Fruit fly (Drosophila melanogaster): ENCODE data around the gene promL.
A peak's percentile ranks its signal among the peaks of the same experiment; 100 is the strongest.

Gene promL

dm6 chr3L:3106908-3107821 is 20.4 kb downstream of the promL start, which contains the start of gene Cht7 (continued):
- TF ChIP-seq Ptx1 (GFP tag; IDR thresholded peaks at IDR 0.05) (peak; percentile 90), eyg (GFP tag; optimal IDR thresholded peaks at IDR 0.05) (peak; percentile 4), CG7963 (GFP tag; IDR thresholded peaks at IDR 0.05; ENCODE audit: partially characterized antibody) (no peak), peb (GFP tag; IDR thresholded peaks at IDR 0.05) (peak; percentile 65), unc-4 (GFP tag; IDR thresholded peaks at IDR 0.05; ENCODE audit: partially characterized antibody) (no peak), CG31388 (GFP tag; optimal IDR thresholded peaks at IDR 0.05) (peak; percentile 50), CG2129 (GFP tag; IDR thresholded peaks at IDR 0.05; ENCODE audit: partially characterized antibody) (no peak), Lim3 (GFP tag; IDR thresholded peaks at IDR 0.05) (peak; percentile 59; the same call in 1 of the 2 replicates), CG3163 (GFP tag; optimal IDR thresholded peaks at IDR 0.05) (peak; percentile 1), disco-r (GFP tag; optimal IDR thresholded peaks at IDR 0.05) (peak; percentile 27), ttk (GFP tag; IDR thresholded peaks at IDR 0.05) (peak; percentile 85), B-H1 (GFP tag; IDR thresholded peaks at IDR 0.05) (peak; percentile 62; the same call in 2 of the 3 replicates), CG10979 (tag; optimal IDR thresholded peaks at IDR 0.05) (peak; percentile 87), cato (GFP tag; optimal IDR thresholded peaks at IDR 0.05; ENCODE audit: borderline replicate concordance) (peak; percentile 60), da (GFP tag; optimal IDR thresholded peaks at IDR 0.05) (no peak), CG4282 (GFP tag; optimal IDR thresholded peaks at IDR 0.05) (no peak), CG8281 (tag; optimal IDR thresholded peaks at IDR 0.05) (peak; percentile 49), CG31441 (GFP tag; IDR thresholded peaks at IDR 0.05) (peak; percentile 89), ac (GFP tag; optimal IDR thresholded peaks at IDR 0.05) (no peak), HLH54F (GFP tag; optimal IDR thresholded peaks at IDR 0.05) (peak; percentile 73), nerfin-1 (tag; optimal IDR thresholded peaks at IDR 0.05) (peak; percentile 58), bsh (GFP tag; optimal IDR thresholded peaks at IDR 0.05) (peak; percentile 78 to 92), insv (GFP tag; optimal IDR thresholded peaks at IDR 0.05) (peak in 1 of 2 experiments; percentile 39), CG1602 (GFP tag; optimal IDR thresholded peaks at IDR 0.05) (peak; percentile 80), sim (GFP tag; IDR thresholded peaks at IDR 0.05) (peak; percentile 76), CG15073 (GFP tag; optimal IDR thresholded peaks at IDR 0.05) (peak; percentile 1), H15 (GFP tag; IDR thresholded peaks at IDR 0.05) (peak; percentile 76; the same call in 2 of the 3 replicates), pita (GFP tag; optimal IDR thresholded peaks at IDR 0.05) (no peak), CoRest (tag; optimal IDR thresholded peaks at IDR 0.05) (peak; percentile 93), CG9876 (GFP tag; optimal IDR thresholded peaks at IDR 0.05) (peak; percentile 40), Asciz (GFP tag; optimal IDR thresholded peaks at IDR 0.05) (peak; percentile 73), Abd-B (GFP tag; optimal IDR thresholded peaks at IDR 0.05) (peak; percentile 84), dpn (GFP tag; optimal IDR thresholded peaks at IDR 0.05) (peak; percentile 70 to 86), nmo (GFP tag; optimal IDR thresholded peaks at IDR 0.05) (peak; percentile 92), psq (GFP tag; optimal IDR thresholded peaks at IDR 0.05) (peak; percentile 52), CG12104 (GFP tag; optimal IDR thresholded peaks at IDR 0.05) (peak; percentile 53), tx (GFP tag; optimal IDR thresholded peaks at IDR 0.05) (peak; percentile 54), NFAT (GFP tag; IDR thresholded peaks at IDR 0.05) (peak; percentile 61), Hsf (GFP tag; optimal IDR thresholded peaks at IDR 0.05) (peak; percentile 82), ind (GFP tag; optimal IDR thresholded peaks at IDR 0.05) (peak; percentile 77), Deaf1 (tag; optimal IDR thresholded peaks at IDR 0.05) (peak; percentile 61), CG9437 (GFP tag; optimal IDR thresholded peaks at IDR 0.05) (peak; percentile 82), Fer1 (GFP tag; optimal IDR thresholded peaks at IDR 0.05) (peak; percentile 79), MESR4 (GFP tag; optimal IDR thresholded peaks at IDR 0.05) (no peak), CG6683 (GFP tag; optimal IDR thresholded peaks at IDR 0.05) (peak; percentile 47), Oli (tag; optimal IDR thresholded peaks at IDR 0.05) (peak; percentile 91), D19A (tag; optimal IDR thresholded peaks at IDR 0.05) (peak; percentile 76), gce (GFP tag; IDR thresholded peaks at IDR 0.05) (peak; percentile 73; the same call in 2 of the 3 replicates)
